Fruit fly (Drosophila melanogaster): Measurements from ENCODE around the gene CG42353.

Gene CG42353

DNA sequence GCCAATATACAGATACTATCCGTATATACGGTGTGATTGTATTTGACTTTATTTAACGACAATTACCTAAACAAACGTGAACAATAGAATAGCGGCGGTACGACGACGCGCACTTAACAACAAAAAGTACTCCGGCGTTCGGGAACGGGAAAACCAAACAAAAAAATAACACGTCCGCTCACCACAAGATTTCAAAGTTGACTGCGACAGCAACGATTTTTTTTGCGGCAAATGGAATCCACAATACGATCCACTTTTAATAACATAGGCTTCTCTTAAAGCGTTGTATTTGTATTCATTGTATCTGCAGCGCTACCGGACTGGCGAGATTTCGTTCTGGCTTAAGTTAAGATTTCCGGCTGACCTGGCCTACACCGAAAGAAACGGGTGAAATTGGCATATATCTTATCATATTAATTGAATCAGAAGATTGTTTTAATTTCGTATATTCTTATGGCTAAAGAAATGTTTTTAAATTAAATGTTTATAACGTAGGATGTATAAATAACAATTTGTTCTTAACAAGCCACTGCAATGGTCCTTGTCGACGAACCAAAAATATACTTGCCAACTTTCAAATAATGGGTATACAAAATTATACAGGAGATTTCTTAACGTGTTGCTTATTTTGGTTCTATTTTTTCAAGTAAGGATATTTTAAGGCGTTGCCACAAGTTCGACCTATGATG, at the start of gene CG42353, which contains the start of gene CG42354:
Gene CG42353 (minus strand): TSS at position 209 of the 689 bp plus-strand sequence.
Gene CG42354 (minus strand): TSS at position 209 of the 689 bp plus-strand sequence.
- no peak for TF ChIP-seq insv (optimal IDR thresholded peaks at IDR 0.05)
- no peak for TF ChIP-seq Sin3A (optimal IDR thresholded peaks at IDR 0.05)
- TF ChIP-seq Myc (optimal IDR thresholded peaks at IDR 0.05), result no peak
- TF ChIP-seq ttk (optimal IDR thresholded peaks at IDR 0.05), result no peak
- no peak for TF ChIP-seq psq (optimal IDR thresholded peaks at IDR 0.05)
- TF ChIP-seq h (optimal IDR thresholded peaks at IDR 0.05), result no peak

DNA sequence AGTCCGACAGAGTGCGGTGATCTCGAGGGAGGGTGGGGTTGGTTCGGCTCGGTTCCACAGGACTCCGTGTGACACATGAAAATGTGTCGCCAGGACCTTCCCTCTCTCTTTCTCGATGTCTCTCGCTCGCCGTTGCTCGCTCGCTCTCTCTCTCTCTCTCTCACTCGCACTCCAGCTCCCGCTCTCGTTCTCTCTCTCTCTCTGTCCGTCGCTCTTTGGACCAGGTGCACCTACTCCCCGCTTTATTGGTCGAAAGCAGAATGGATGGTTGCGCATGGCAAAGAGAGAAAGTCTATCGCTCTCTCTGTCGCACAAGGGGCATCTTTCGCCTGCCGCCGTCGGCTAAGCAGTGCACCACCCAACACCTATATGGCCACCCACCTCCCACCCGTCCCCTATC, 45.8 kb upstream of the CG42353 start:
- TF ChIP-seq ttk (optimal IDR thresholded peaks at IDR 0.05) (no peak), insv (optimal IDR thresholded peaks at IDR 0.05) (no peak), Myc (optimal IDR thresholded peaks at IDR 0.05) (no peak), h (optimal IDR thresholded peaks at IDR 0.05) (no peak), psq (optimal IDR thresholded peaks at IDR 0.05) (no peak), Sin3A (optimal IDR thresholded peaks at IDR 0.05) (no peak)

DNA sequence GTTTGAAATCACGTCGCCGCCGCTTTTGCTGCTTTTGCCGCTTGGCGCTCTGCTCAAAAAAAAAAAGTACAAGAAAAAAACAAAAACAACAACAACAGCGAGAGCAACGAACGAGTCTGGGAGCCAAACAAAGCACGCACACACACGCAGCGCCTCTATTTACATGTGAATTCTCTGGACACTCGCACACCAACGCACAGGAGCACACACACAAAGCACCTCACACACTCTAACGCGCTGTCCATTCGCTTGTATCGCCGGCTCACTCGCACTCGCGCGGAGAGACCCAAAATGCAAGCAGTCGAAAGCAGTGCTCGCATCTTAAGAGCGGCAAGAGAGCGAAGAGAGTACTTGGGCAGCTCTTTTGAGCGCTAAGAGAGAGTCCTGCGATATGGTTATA, 44.2 kb upstream of the CG42353 start, which contains the start of gene disco-r:
Gene disco-r (minus strand): TSS at position 4 of the 400 bp plus-strand sequence.
- TF ChIP-seq h (optimal IDR thresholded peaks at IDR 0.05) (no peak), Sin3A (optimal IDR thresholded peaks at IDR 0.05) (no peak), Myc (optimal IDR thresholded peaks at IDR 0.05) (no peak), insv (optimal IDR thresholded peaks at IDR 0.05) (no peak), psq (optimal IDR thresholded peaks at IDR 0.05) (no peak), ttk (optimal IDR thresholded peaks at IDR 0.05) (no peak)

DNA sequence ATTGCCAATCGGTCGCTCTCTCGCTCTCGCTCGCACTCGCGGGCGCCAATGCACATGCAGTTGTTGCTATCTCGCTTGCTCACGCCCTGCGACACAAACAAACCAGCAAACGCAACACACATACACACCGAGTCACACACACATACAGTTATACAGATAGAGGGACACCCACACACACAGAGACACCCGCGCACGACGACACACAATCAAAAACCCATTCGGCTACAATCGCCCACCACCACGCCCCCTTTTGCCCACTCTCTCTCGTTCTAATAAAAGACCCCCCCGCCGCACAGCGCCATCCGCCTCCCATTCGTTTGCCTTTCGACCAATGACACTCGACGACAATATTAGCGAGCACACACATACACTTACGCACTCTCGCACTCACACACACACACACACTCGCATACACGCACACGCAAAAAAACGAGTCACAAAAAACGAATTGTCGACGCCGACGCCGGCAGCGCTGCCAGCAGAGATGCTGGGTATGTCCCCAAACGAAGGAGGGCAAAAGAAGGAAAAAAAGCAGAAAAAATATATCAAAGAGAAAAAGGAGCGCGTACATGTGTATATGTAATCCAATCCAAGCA, 43.0 kb upstream of the CG42353 start:
- TF ChIP-seq ttk (optimal IDR thresholded peaks at IDR 0.05), result no peak
- TF ChIP-seq psq (optimal IDR thresholded peaks at IDR 0.05), result no peak
- no peak for TF ChIP-seq Myc (optimal IDR thresholded peaks at IDR 0.05)
- no peak for TF ChIP-seq Sin3A (optimal IDR thresholded peaks at IDR 0.05)
- TF ChIP-seq insv (optimal IDR thresholded peaks at IDR 0.05), result no peak
- no peak for TF ChIP-seq h (optimal IDR thresholded peaks at IDR 0.05)

DNA sequence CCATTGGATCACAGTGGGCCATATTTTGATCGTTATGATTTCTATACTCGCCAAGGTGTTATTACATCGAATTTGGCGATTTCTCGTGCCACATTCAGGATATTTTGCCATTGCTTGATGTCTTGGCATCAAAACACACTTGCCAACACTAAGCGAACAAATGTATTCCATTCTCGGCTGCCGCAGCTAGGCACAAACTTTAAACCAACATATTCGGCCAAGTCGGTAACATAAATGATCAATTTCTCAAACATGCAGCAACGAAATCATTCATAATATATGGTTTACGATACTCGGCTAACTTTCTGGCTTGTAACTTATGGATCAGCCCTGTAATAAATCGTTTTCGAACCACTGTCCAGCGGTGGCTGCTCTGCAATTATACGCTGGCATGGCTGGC, 38.3 kb upstream of the CG42353 start:
- TF ChIP-seq Sin3A (optimal IDR thresholded peaks at IDR 0.05) (no peak), insv (optimal IDR thresholded peaks at IDR 0.05) (no peak), psq (optimal IDR thresholded peaks at IDR 0.05) (no peak), Myc (optimal IDR thresholded peaks at IDR 0.05) (no peak)

DNA sequence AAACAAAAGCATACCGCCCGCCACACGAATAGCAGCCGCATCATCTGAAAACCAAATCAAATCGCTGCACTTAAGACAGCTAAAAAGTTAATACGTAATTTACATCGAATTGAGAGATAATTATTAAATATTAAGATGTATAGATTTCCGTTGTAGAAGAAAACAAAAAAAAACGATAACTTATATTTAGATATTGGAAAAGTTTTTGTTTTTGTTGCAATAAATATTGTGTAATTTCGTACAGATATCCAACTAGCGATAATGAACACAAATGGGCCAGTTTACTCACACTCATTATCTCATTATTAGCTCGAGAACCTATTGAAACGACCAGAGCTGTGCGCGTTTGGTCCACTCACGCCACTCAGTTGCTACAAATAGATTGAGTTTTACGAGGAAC, 35.9 kb upstream of the CG42353 start:
- TF ChIP-seq Sin3A (optimal IDR thresholded peaks at IDR 0.05), result no peak
- TF ChIP-seq h (optimal IDR thresholded peaks at IDR 0.05), result no peak
- no peak for TF ChIP-seq ttk (optimal IDR thresholded peaks at IDR 0.05)
- TF ChIP-seq psq (optimal IDR thresholded peaks at IDR 0.05), result no peak
- TF ChIP-seq Myc (optimal IDR thresholded peaks at IDR 0.05), result no peak
- no peak for TF ChIP-seq insv (optimal IDR thresholded peaks at IDR 0.05)

DNA sequence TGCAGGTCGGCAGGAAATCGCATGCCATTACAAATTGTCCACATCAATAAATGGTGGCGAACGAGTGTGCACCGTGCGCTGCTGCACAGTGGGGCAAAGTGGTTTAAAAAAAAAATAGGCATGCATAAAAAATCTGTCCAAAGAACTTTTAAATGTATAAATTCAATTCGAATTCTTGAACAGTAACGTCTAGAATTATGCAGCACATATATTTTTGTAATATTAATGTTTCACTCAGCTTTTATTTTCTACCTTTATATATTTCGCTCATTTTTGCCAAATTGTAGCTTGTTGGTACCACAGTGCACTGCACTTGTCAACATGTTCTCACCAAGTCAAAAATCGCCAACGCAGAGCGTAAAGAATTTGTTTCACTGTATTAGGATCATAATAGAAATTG, 34.3 kb upstream of the CG42353 start:
- no peak for TF ChIP-seq psq (optimal IDR thresholded peaks at IDR 0.05)
- no peak for TF ChIP-seq insv (optimal IDR thresholded peaks at IDR 0.05)
- no peak for TF ChIP-seq Sin3A (optimal IDR thresholded peaks at IDR 0.05)
- no peak for TF ChIP-seq Myc (optimal IDR thresholded peaks at IDR 0.05)
- TF ChIP-seq h (optimal IDR thresholded peaks at IDR 0.05), result no peak
- no peak for TF ChIP-seq ttk (optimal IDR thresholded peaks at IDR 0.05)

DNA sequence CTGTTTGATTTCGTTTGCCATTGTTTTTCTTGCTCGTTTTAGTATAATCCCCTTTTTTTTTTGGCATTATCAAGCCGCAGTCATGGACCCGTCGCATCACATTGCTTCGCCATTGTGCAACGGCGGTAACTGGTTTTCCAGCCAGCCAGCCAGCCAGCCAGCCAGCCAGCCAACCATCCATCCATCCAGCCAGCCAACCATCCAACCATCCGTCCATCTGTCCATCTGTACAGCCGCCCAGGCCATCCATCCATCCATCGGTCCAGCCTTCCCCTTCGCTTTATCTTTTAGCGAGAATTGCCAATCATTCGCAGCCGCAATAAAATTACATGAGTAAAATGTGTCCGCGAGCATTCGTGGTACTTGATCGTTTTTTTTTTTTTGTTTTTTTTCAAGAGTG, 31.2 kb upstream of the CG42353 start:
- no peak for TF ChIP-seq Myc (optimal IDR thresholded peaks at IDR 0.05)

DNA sequence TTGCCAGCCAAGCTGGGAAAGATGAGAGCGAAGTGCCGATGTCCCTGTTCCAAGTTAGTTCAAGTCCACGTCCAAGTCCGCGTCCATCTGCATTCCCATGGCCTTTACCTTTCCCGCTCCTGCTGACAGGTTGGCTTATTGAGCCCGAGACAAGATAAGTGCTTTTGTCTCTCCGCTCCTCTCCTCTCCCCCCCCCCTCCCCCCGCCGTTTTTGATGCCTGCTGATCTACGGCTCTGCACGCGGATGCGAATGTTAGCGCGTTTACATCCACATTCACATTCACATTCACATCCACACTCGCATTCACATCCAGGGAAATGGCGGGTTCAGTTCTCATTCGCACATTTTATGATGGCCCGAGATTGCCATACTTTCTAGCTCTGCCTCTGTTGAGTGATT, 30.6 kb upstream of the CG42353 start:
- no peak for TF ChIP-seq insv (optimal IDR thresholded peaks at IDR 0.05)
- TF ChIP-seq ttk (optimal IDR thresholded peaks at IDR 0.05), result no peak
- no peak for TF ChIP-seq h (optimal IDR thresholded peaks at IDR 0.05)
- TF ChIP-seq Sin3A (optimal IDR thresholded peaks at IDR 0.05), result no peak
- TF ChIP-seq psq (optimal IDR thresholded peaks at IDR 0.05), result no peak
- TF ChIP-seq Myc (optimal IDR thresholded peaks at IDR 0.05), result no peak

DNA sequence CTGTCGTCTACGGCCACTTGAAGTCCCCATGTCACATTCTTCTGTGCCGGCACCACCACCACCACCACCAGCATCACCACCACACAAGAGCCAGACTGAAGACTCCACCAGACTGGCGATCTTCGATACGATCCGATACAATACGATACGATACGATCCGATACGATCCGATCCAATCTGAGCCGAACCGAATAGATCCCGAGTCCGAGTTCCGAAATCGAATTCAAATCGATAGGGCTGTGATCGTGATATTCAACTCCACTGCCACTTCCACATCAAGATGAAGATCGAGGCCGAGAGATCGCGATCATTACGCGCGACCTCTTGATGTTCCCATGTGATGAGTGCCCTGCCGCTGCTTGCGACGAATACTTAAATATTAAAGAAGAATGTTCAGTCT, 19.5 kb upstream of the CG42353 start:
- TF ChIP-seq psq (optimal IDR thresholded peaks at IDR 0.05) (no peak), ttk (optimal IDR thresholded peaks at IDR 0.05) (no peak), Sin3A (optimal IDR thresholded peaks at IDR 0.05) (no peak), Myc (optimal IDR thresholded peaks at IDR 0.05) (no peak), insv (optimal IDR thresholded peaks at IDR 0.05) (no peak), h (optimal IDR thresholded peaks at IDR 0.05) (no peak)

DNA sequence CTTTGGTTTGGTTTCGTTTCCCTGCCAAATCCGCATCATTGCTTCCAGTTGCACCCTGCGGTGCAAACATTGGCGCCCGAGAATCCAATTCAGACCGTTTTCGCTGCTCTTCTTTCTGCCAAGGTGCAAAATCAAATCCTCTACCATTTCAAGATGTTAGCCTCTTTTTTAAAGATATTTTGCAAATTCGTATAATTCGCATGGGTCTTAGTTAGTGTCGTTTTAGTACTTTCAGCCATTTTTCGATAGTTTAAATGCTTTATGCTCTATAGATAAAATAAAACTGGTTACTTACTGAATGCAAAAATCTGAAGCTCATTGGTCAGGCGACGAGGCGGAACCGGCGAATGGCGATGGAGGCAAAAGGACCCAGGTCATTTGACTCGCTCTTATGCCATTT, 6.9 kb upstream of the CG42353 start:
- no peak for TF ChIP-seq psq (optimal IDR thresholded peaks at IDR 0.05)
- TF ChIP-seq Sin3A (optimal IDR thresholded peaks at IDR 0.05), result no peak
- TF ChIP-seq h (optimal IDR thresholded peaks at IDR 0.05), result no peak
- no peak for TF ChIP-seq insv (optimal IDR thresholded peaks at IDR 0.05)

DNA sequence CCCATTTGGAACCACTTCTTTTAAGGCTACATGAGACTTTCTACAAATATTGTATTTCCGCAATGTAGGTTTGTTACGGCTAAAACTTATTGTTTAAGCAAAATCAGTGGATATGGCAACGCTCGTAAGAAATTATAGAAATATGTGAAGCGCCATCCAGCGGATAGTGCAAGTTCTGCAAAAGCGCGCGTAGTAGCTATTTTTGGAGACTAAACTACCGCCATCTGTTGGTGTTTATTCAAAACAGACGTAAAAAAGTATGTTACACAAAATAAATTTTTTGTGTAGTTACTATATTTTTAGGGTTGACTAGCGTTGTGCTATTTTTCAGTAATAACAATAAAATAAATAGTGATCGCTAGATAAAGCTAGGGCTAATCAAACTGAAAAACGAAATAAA, 969 bp upstream of the CG42353 start:
- TF ChIP-seq psq (optimal IDR thresholded peaks at IDR 0.05), result no peak
- TF ChIP-seq Myc (optimal IDR thresholded peaks at IDR 0.05), result no peak
- TF ChIP-seq insv (optimal IDR thresholded peaks at IDR 0.05), result no peak
- TF ChIP-seq ttk (optimal IDR thresholded peaks at IDR 0.05), result no peak
- no peak for TF ChIP-seq Sin3A (optimal IDR thresholded peaks at IDR 0.05)

All from Kc167 (cell line).